Worm (Caenorhabditis elegans): Measurements from ENCODE around the gene nhr-283.

ce11 chrV:15757645-15758044, 18.9 kb downstream of the nhr-283 start:
- no peak for TF ChIP-seq dao-5 (tag; optimal IDR thresholded peaks at IDR 0.05)
- no peak for TF ChIP-seq W03F9.2 (tag; optimal IDR thresholded peaks at IDR 0.05)

Data from whole organism, L4/young adult.